Fruit fly (Drosophila melanogaster) whole organism, embryonic: ENCODE results near the gene Tango1.
A peak's percentile ranks its signal among the peaks of the same experiment; 100 is the strongest.

Experiments used
- ATbp ChIP-seq: fragments of 200-800 bp; sonication (Bioruptor generic); optimal IDR thresholded peaks from 2 replicates; lab custom pipeline; 2017; ENCODE audit warnings: missing biosample characterization, mild to moderate bottlenecking, missing genetic modification characterization, missing genetic modification reagents
- Atf3 ChIP-seq: fragments of 200-800 bp; sonication (Bioruptor generic); optimal IDR thresholded peaks from 3 replicates; lab custom pipeline; 2016; ENCODE audit warnings: missing biosample characterization, missing genetic modification characterization
- CG10147 ChIP-seq: fragments of 200-800 bp; sonication (Bioruptor generic); optimal IDR thresholded peaks from 2 replicates; lab custom pipeline; 2019; ENCODE audit warnings: missing biosample characterization, mild to moderate bottlenecking, missing genetic modification characterization, moderate library complexity
- CG10267 ChIP-seq: fragments of 200-800 bp; sonication (Bioruptor generic); optimal IDR thresholded peaks from 2 replicates; lab custom pipeline; 2018; ENCODE audit warnings: missing biosample characterization, mild to moderate bottlenecking, missing genetic modification characterization, moderate library complexity
- CG11696 ChIP-seq: fragments of 200-800 bp; sonication (Bioruptor generic); IDR thresholded peaks from 2 replicates; pipeline ENCODE4 v1.3.6; 2022; ENCODE audit warnings: missing biosample characterization, missing genetic modification characterization
- CG16863 ChIP-seq: fragments of 200-800 bp; sonication (Bioruptor generic); optimal IDR thresholded peaks from 3 replicates; lab custom pipeline; 2016; ENCODE audit warnings: missing biosample characterization, missing genetic modification characterization
- CG17361 ChIP-seq: fragments of 200-800 bp; sonication (Bioruptor generic); IDR thresholded peaks from 3 replicates; pipeline ENCODE4 v1.3.6; 2022; ENCODE audit warnings: missing biosample characterization, missing genetic modification characterization
- CG17568 ChIP-seq: fragments of 200-800 bp; sonication (Bioruptor generic); optimal IDR thresholded peaks from 2 replicates; lab custom pipeline; 2018; ENCODE audit warnings: missing biosample characterization, mild to moderate bottlenecking, missing genetic modification characterization, moderate library complexity
- CG2129 ChIP-seq: fragments of 200-800 bp; sonication (Bioruptor generic); IDR thresholded peaks from 2 replicates; pipeline ENCODE4 v1.3.6; 2022; ENCODE audit warnings: missing biosample characterization, missing genetic modification characterization; ENCODE audit not compliant: partially characterized antibody
- CG2199 ChIP-seq: fragments of 200-800 bp; sonication (Bioruptor generic); IDR thresholded peaks from 3 replicates; pipeline ENCODE4 v1.3.6; 2022; ENCODE audit warnings: missing biosample characterization, missing genetic modification characterization
- CG30403 ChIP-seq: fragments of 200-800 bp; sonication (Bioruptor generic); optimal IDR thresholded peaks from 3 replicates; lab custom pipeline; 2016; ENCODE audit warnings: missing biosample characterization, missing genetic modification characterization
- CG32532 ChIP-seq: fragments of 200-800 bp; sonication (Bioruptor generic); IDR thresholded peaks from 2 replicates; pipeline ENCODE4 v1.3.6; 2022; ENCODE audit warnings: missing biosample characterization, missing genetic modification characterization
- CG4282 ChIP-seq: fragments of 200-800 bp; sonication (Bioruptor generic); optimal IDR thresholded peaks from 2 replicates; lab custom pipeline; 2016; ENCODE audit warnings: missing biosample characterization, missing genetic modification characterization
- CG4707 ChIP-seq: fragments of 200-800 bp; sonication (Bioruptor generic); optimal IDR thresholded peaks from 2 replicates; lab custom pipeline; 2018; ENCODE audit warnings: missing biosample characterization, mild to moderate bottlenecking, missing genetic modification characterization, moderate library complexity
- CG6175 ChIP-seq: fragments of 200-800 bp; sonication (Bioruptor generic); IDR thresholded peaks from 3 replicates; pipeline ENCODE4 v1.3.6; 2022; ENCODE audit warnings: missing biosample characterization, missing genetic modification characterization
- CG8944 ChIP-seq: fragments of 200-800 bp; sonication (Bioruptor generic); optimal IDR thresholded peaks from 3 replicates; lab custom pipeline; 2016; ENCODE audit warnings: missing biosample characterization, missing genetic modification characterization
- D ChIP-seq, 2 experiments: fragments of 200-800 bp in 1 of 2; fragments of >200 bp in 1 of 2; sonication (Bioruptor generic) in 1 of 2; optimal IDR thresholded peaks; 2 replicates in 1 of 2; 3 replicates in 1 of 2; lab custom pipeline; 2017; ENCODE audit warnings: mild to moderate bottlenecking in 1 of 2, missing biosample characterization in 1 of 2, missing genetic modification characterization in 1 of 2, missing genetic modification reagents in 1 of 2
- Doc2 ChIP-seq: fragments of 200-800 bp; sonication (Bioruptor generic); IDR thresholded peaks from 2 replicates; pipeline ENCODE4 v1.3.6; 2022; ENCODE audit warnings: missing biosample characterization, missing genetic modification characterization
- Fer3 ChIP-seq: fragments of 200-800 bp; sonication (Bioruptor generic); optimal IDR thresholded peaks from 2 replicates; lab custom pipeline; 2018; ENCODE audit warnings: missing biosample characterization, mild to moderate bottlenecking, missing genetic modification characterization, moderate library complexity
- HHEX ChIP-seq: fragments of 200-800 bp; sonication (Bioruptor generic); optimal IDR thresholded peaks from 3 replicates; lab custom pipeline; 2017; ENCODE audit warnings: missing biosample characterization, mild to moderate bottlenecking, missing genetic modification characterization, missing genetic modification reagents
- Jarid2 ChIP-seq: fragments of 200-800 bp; sonication (Bioruptor generic); optimal IDR thresholded peaks from 3 replicates; lab custom pipeline; 2017; ENCODE audit warnings: mild to moderate bottlenecking, missing biosample characterization, missing genetic modification reagents, missing genetic modification characterization
- MTF-1 ChIP-seq: fragments of 200-800 bp; sonication (Bioruptor generic); optimal IDR thresholded peaks from 2 replicates; lab custom pipeline; 2018; ENCODE audit warnings: missing biosample characterization, mild to moderate bottlenecking, missing genetic modification characterization, borderline replicate concordance
- Max ChIP-seq: fragments of 200-800 bp; sonication (Bioruptor generic); optimal IDR thresholded peaks from 2 replicates; lab custom pipeline; 2016; ENCODE audit warnings: missing biosample characterization, mild to moderate bottlenecking, missing genetic modification characterization
- NC2α ChIP-seq: fragments of 200-800 bp; sonication (Bioruptor generic); optimal IDR thresholded peaks from 2 replicates; lab custom pipeline; 2016; ENCODE audit warnings: missing biosample characterization, missing genetic modification characterization
- NC2β ChIP-seq: fragments of 200-800 bp; sonication (Bioruptor generic); optimal IDR thresholded peaks from 2 replicates; lab custom pipeline; 2016; ENCODE audit warnings: missing biosample characterization, missing genetic modification characterization
- Xrp1 ChIP-seq: fragments of 200-800 bp; sonication (Bioruptor generic); IDR thresholded peaks from 2 replicates; pipeline ENCODE4 v1.3.6; 2022; ENCODE audit warnings: missing biosample characterization, missing genetic modification characterization
- abd-A ChIP-seq: fragments of 200-800 bp; sonication (Bioruptor generic); optimal IDR thresholded peaks from 3 replicates; lab custom pipeline; 2019; ENCODE audit warnings: missing biosample characterization, mild to moderate bottlenecking, missing genetic modification characterization, moderate library complexity
- amos ChIP-seq: fragments of 200-800 bp; sonication (Bioruptor generic); IDR thresholded peaks from 2 replicates; pipeline ENCODE4 v1.3.6; 2022; ENCODE audit warnings: missing biosample characterization, missing genetic modification characterization; ENCODE audit not compliant: partially characterized antibody
- aop ChIP-seq: fragments of 200-800 bp; sonication (Bioruptor generic); IDR thresholded peaks from 2 replicates; pipeline ENCODE4 v1.3.6; 2022; ENCODE audit warnings: missing biosample characterization, missing genetic modification characterization
- ap ChIP-seq: fragments of 200-800 bp; sonication (Bioruptor generic); IDR thresholded peaks from 2 replicates; pipeline ENCODE4 v1.3.6; 2022; ENCODE audit warnings: missing biosample characterization, missing genetic modification characterization
- ara ChIP-seq: fragments of 200-800 bp; sonication (Bioruptor generic); IDR thresholded peaks from 2 replicates; pipeline ENCODE4 v1.3.6; 2022; ENCODE audit warnings: missing biosample characterization, missing genetic modification characterization
- bbx ChIP-seq: fragments of 200-800 bp; sonication (Bioruptor generic); IDR thresholded peaks from 2 replicates; pipeline ENCODE4 v1.3.6; 2022; ENCODE audit warnings: missing biosample characterization, missing genetic modification characterization; ENCODE audit not compliant: partially characterized antibody
- bcd ChIP-seq: fragments of 200-800 bp; sonication (Bioruptor generic); optimal IDR thresholded peaks from 2 replicates; lab custom pipeline; 2017; ENCODE audit warnings: missing biosample characterization, mild to moderate bottlenecking, missing genetic modification characterization
- br ChIP-seq: fragments of >200 bp; optimal IDR thresholded peaks from 2 replicates; lab custom pipeline; 2017
- chinmo ChIP-seq: fragments of 200-800 bp; sonication (Bioruptor generic); IDR thresholded peaks from 4 replicates; pipeline ENCODE4 v1.3.6; 2022; ENCODE audit warnings: missing biosample characterization, missing genetic modification characterization; ENCODE audit not compliant: partially characterized antibody
- corto ChIP-seq: fragments of 200-800 bp; sonication (Bioruptor generic); optimal IDR thresholded peaks from 2 replicates; lab custom pipeline; 2016; ENCODE audit warnings: missing biosample characterization, mild to moderate bottlenecking, missing genetic modification characterization, moderate library complexity
- dati ChIP-seq: fragments of 200-800 bp; sonication (Bioruptor generic); IDR thresholded peaks from 2 replicates; pipeline ENCODE4 v1.3.6; 2022; ENCODE audit warnings: missing biosample characterization, missing genetic modification characterization
- dm ChIP-seq: fragments of 200-800 bp; sonication (Bioruptor generic); optimal IDR thresholded peaks from 3 replicates; lab custom pipeline; 2016; ENCODE audit warnings: missing biosample characterization, missing genetic modification characterization
- fd102C ChIP-seq: fragments of 200-800 bp; sonication (Bioruptor generic); optimal IDR thresholded peaks from 2 replicates; lab custom pipeline; 2018; ENCODE audit warnings: missing biosample characterization, mild to moderate bottlenecking, missing genetic modification characterization, moderate library complexity
- fd96Cb ChIP-seq: fragments of 200-800 bp; sonication (Bioruptor generic); optimal IDR thresholded peaks from 2 replicates; lab custom pipeline; 2018; ENCODE audit warnings: missing biosample characterization, mild to moderate bottlenecking, missing genetic modification characterization, moderate library complexity
- ham ChIP-seq: fragments of 200-800 bp; sonication (Bioruptor generic); IDR thresholded peaks from 2 replicates; pipeline ENCODE4 v1.3.6; 2022; ENCODE audit warnings: missing biosample characterization, missing genetic modification characterization
- insv ChIP-seq, 2 experiments: fragments of 200-800 bp; sonication (Bioruptor generic); optimal IDR thresholded peaks; 3 replicates each; lab custom pipeline; 2016 to 2018; ENCODE audit warnings: missing biosample characterization in 2 of 2, missing genetic modification characterization in 2 of 2
- jigr1 ChIP-seq: fragments of 200-800 bp; sonication (Bioruptor generic); IDR thresholded peaks from 3 replicates; pipeline ENCODE4 v1.3.6; 2022; ENCODE audit warnings: missing biosample characterization, missing genetic modification characterization
- kay ChIP-seq: fragments of 200-800 bp; sonication (Bioruptor generic); optimal IDR thresholded peaks from 2 replicates; lab custom pipeline; 2016; ENCODE audit warnings: missing biosample characterization, missing genetic modification characterization
- lmd ChIP-seq: fragments of 200-800 bp; sonication (Bioruptor generic); IDR thresholded peaks from 2 replicates; pipeline ENCODE4 v1.3.6; 2022; ENCODE audit warnings: missing biosample characterization, missing genetic modification characterization
- mirr ChIP-seq: fragments of 200-800 bp; sonication (Bioruptor generic); optimal IDR thresholded peaks from 3 replicates; lab custom pipeline; 2018; ENCODE audit warnings: missing biosample characterization, mild to moderate bottlenecking, missing genetic modification characterization
- pho ChIP-seq: fragments of 200-800 bp; sonication (Bioruptor generic); optimal IDR thresholded peaks from 2 replicates; lab custom pipeline; 2016; ENCODE audit warnings: missing biosample characterization, missing genetic modification characterization
- pum ChIP-seq: fragments of 200-800 bp; sonication (Bioruptor generic); optimal IDR thresholded peaks from 2 replicates; lab custom pipeline; 2016; ENCODE audit warnings: missing biosample characterization, missing genetic modification characterization
- repo ChIP-seq: fragments of 200-800 bp; sonication (Bioruptor generic); optimal IDR thresholded peaks from 2 replicates; lab custom pipeline; 2016; ENCODE audit warnings: missing biosample characterization, missing genetic modification characterization
- sna ChIP-seq: fragments of 200-800 bp; sonication (Bioruptor generic); IDR thresholded peaks from 2 replicates; pipeline ENCODE4 v1.3.6; 2022; ENCODE audit warnings: missing biosample characterization, missing genetic modification characterization; ENCODE audit not compliant: partially characterized antibody
- trh ChIP-seq: fragments of 200-800 bp; sonication (Bioruptor generic); optimal IDR thresholded peaks from 2 replicates; lab custom pipeline; 2016; ENCODE audit warnings: missing biosample characterization, missing genetic modification characterization

The Tango1 gene

DNA sequence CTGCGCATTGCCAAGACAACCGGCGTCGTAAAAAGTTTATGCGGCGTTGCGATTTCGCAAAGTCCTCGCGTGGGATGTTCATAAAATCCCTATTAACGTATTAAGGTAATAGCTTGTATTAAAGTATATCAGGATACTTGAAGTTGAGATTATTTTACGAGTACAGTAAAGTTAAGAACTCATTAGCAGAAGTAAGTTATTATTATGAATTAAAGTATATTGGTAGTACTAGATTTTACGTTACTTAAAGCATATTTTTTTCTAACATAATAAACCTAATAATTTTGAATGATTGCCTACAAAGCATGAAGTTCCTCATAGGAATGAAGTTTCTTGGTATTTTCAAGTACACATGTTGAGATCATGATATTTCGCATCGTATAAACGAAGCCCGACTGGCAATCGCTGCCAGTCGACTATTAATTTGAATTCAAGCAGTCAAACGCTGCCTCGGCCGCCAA is 44.6 kb downstream of the Tango1 start (continued):
- no peak for TF ChIP-seq amos (GFP tag; lab: Robert Waterston, UW)
- peak; percentile 55; the same call in 1 of the 2 replicates for TF ChIP-seq Xrp1
- peak; percentile 30 for TF ChIP-seq HHEX
- no peak for TF ChIP-seq CG17568 (GFP tag; lab: Kevin White, UChicago)
- TF ChIP-seq MTF-1 (GFP tag; lab: Kevin White, UChicago), result no peak
- TF ChIP-seq pho (GFP tag; lab: Kevin White, UChicago), result no peak
- peak; percentile 83 for TF ChIP-seq CG17361 (GFP tag; lab: Robert Waterston, UW)
- no peak for TF ChIP-seq pum (GFP tag; lab: Kevin White, UChicago)
- TF ChIP-seq ap (GFP tag; lab: Robert Waterston, UW), result no peak
- TF ChIP-seq NC2β (GFP tag; lab: Kevin White, UChicago), result no peak
- TF ChIP-seq Max (GFP tag; lab: Kevin White, UChicago), result no peak
- TF ChIP-seq CG11696, result no peak
- peak; percentile 34 for TF ChIP-seq CG10147 (GFP tag; lab: Kevin White, UChicago)
- no peak for TF ChIP-seq chinmo (GFP tag; lab: Robert Waterston, UW)
- peak; percentile 39 for TF ChIP-seq ATbp
- TF ChIP-seq CG30403, result peak; percentile 70
- no peak for TF ChIP-seq repo (GFP tag; lab: Kevin White, UChicago)
- TF ChIP-seq fd102C (GFP tag; lab: Kevin White, UChicago), result no peak
- TF ChIP-seq jigr1 (GFP tag; lab: Robert Waterston, UW), result no peak
- TF ChIP-seq Fer3 (tag; lab: Kevin White, UChicago), result no peak
- no peak for TF ChIP-seq CG8944 (GFP tag; lab: Kevin White, UChicago)
- no peak for TF ChIP-seq insv (GFP tag; optimal IDR thresholded peaks at IDR 0.05; lab: Kevin White, UChicago)
- no peak for TF ChIP-seq dati
- no peak for TF ChIP-seq sna
- TF ChIP-seq D (optimal IDR thresholded peaks at IDR 0.05; lab: Kevin White, UChicago), result no peak
- peak; percentile 70 for TF ChIP-seq D (GFP tag; optimal IDR thresholded peaks at IDR 0.05; lab: Kevin White, UChicago)
- no peak for TF ChIP-seq CG2199
- TF ChIP-seq abd-A (tag; lab: Kevin White, UChicago), result no peak
- TF ChIP-seq mirr (GFP tag; lab: Kevin White, UChicago), result no peak
- TF ChIP-seq CG4707 (GFP tag; lab: Kevin White, UChicago), result no peak
- no peak for TF ChIP-seq CG16863 (GFP tag; lab: Kevin White, UChicago)
- TF ChIP-seq aop (GFP tag; lab: Robert Waterston, UW), result no peak
- TF ChIP-seq corto (GFP tag; lab: Kevin White, UChicago), result no peak
- no peak for TF ChIP-seq bbx (GFP tag; lab: Robert Waterston, UW)
- no peak for TF ChIP-seq ara (GFP tag; lab: Robert Waterston, UW)
- TF ChIP-seq ham (GFP tag; lab: Robert Waterston, UW), result no peak
- TF ChIP-seq CG32532, result 0 out of 2 replicates have a peak, but pooled peaks have one; percentile 33
- TF ChIP-seq kay (GFP tag; lab: Kevin White, UChicago), result no peak
- no peak for TF ChIP-seq trh (GFP tag; lab: Kevin White, UChicago)
- TF ChIP-seq dm (GFP tag; lab: Kevin White, UChicago), result no peak
- TF ChIP-seq Atf3 (GFP tag; lab: Kevin White, UChicago), result no peak
- TF ChIP-seq Doc2, result no peak
- peak; percentile 46 for TF ChIP-seq fd96Cb (tag; lab: Kevin White, UChicago)
- peak; percentile 79 for TF ChIP-seq CG10267 (tag; lab: Kevin White, UChicago)
- TF ChIP-seq CG2129, result no peak
- peak; percentile 27 for TF ChIP-seq bcd (GFP tag; lab: Kevin White, UChicago)
- no peak for TF ChIP-seq br (lab: Kevin White, UChicago)
- TF ChIP-seq CG6175 (GFP tag; lab: Robert Waterston, UW), result no peak
- TF ChIP-seq CG4282, result no peak
- no peak for TF ChIP-seq Jarid2 (GFP tag; lab: Kevin White, UChicago)
- no peak for TF ChIP-seq NC2α
- TF ChIP-seq lmd, result peak; percentile 20; the same call in 1 of the 2 replicates
